Worm (Caenorhabditis elegans): Measurements from ENCODE around the gene sdz-23.

DNA sequence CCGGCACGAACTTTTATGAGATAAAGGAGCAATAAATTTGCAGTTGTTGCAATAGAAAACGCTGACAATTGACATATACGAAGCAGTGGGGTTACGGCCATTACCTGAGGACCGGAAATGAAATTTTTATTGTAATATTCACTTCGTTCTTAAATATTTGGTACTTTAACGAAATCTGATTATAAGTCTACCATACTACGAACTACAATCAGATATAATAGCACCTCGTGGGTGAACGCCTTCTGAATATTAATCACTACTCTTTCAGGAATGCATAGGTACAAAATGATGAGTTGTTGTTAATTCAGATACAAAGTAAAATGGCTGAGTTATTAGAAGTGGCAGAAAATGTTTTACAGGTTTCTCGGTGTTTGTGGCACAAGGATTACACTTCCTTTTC lies 7.0 kb upstream of the sdz-23 start, which contains the start of gene str-129:
- TF ChIP-seq ceh-82 (tag; optimal IDR thresholded peaks at IDR 0.05) (no peak), nhr-237 (tag; optimal IDR thresholded peaks at IDR 0.05) (no peak), nhr-12 (tag; optimal IDR thresholded peaks at IDR 0.05) (no peak), egl-27 (tag; optimal IDR thresholded peaks at IDR 0.05) (no peak), nhr-19 (GFP tag; conservative IDR thresholded peaks at IDR 0.05) (no peak), snpc-4 (tag; optimal IDR thresholded peaks at IDR 0.05) (no peak), hlh-4 (tag; optimal IDR thresholded peaks at IDR 0.05) (no peak), dpl-1 (GFP tag; optimal IDR thresholded peaks at IDR 0.05) (no peak), nhr-77 (tag; optimal IDR thresholded peaks at IDR 0.05) (no peak), efl-1 (optimal IDR thresholded peaks at IDR 0.05) (no peak), efl-1 (GFP tag; optimal IDR thresholded peaks at IDR 0.05 in 1 of 2) (no peak), aly-2 (tag; optimal IDR thresholded peaks at IDR 0.05) (no peak), ama-1 (optimal IDR thresholded peaks at IDR 0.05) (no peak)

Data from whole organism, L1 larva.